Worm (Caenorhabditis elegans): Measurements from ENCODE around the gene mltn-5.

Gene mltn-5

ce11 chrII:13956529-13956928 is 31.5 kb downstream of the mltn-5 start (continued):
- TF ChIP-seq lag-1 (GFP tag; IDR thresholded peaks at IDR 0.05) (no peak), F57C9.4 (tag; optimal IDR thresholded peaks at IDR 0.05) (no peak), D2030.7 (GFP tag; IDR thresholded peaks at IDR 0.05) (no peak), akir-1 (GFP tag; optimal IDR thresholded peaks at IDR 0.05) (no peak), unc-130 (GFP tag; optimal IDR thresholded peaks at IDR 0.05) (no peak), snpc-1.3 (tag; optimal IDR thresholded peaks at IDR 0.05; ENCODE audit: insufficient read depth) (no peak), mes-4 (tag; optimal IDR thresholded peaks at IDR 0.05) (no peak), ztf-25 (GFP tag; IDR thresholded peaks at IDR 0.05) (no peak), B0019.2 (GFP tag; conservative IDR thresholded peaks at IDR 0.05) (no peak), Y79H2A.3 (GFP tag; conservative IDR thresholded peaks at IDR 0.05) (no peak), aptf-2 (GFP tag; conservative IDR thresholded peaks at IDR 0.05) (no peak), dox-1 (GFP tag; IDR thresholded peaks at IDR 0.05) (peak; percentile 62; the same call in 1 of the 2 replicates), ztf-18 (tag; optimal IDR thresholded peaks at IDR 0.05) (no peak), attf-3 (GFP tag; conservative IDR thresholded peaks at IDR 0.05) (no peak), ztf-26 (tag; optimal IDR thresholded peaks at IDR 0.05) (no peak), cebp-1 (GFP tag; IDR thresholded peaks at IDR 0.05) (peak; percentile 40; the same call in 1 of the 2 replicates), cebp-1 (tag; optimal IDR thresholded peaks at IDR 0.05) (peak; percentile 48), Y53G8AR.9 (GFP tag; conservative IDR thresholded peaks at IDR 0.05) (no peak), snpc-4 (GFP tag; optimal IDR thresholded peaks at IDR 0.05) (no peak), snpc-4 (tag; optimal IDR thresholded peaks at IDR 0.05) (no peak), athp-1 (tag; optimal IDR thresholded peaks at IDR 0.05) (no peak), F52B5.7 (tag; optimal IDR thresholded peaks at IDR 0.05) (no peak), lsl-1 (GFP tag; optimal IDR thresholded peaks at IDR 0.05) (no peak), ceh-40 (GFP tag; IDR thresholded peaks at IDR 0.05) (no peak), tbx-9 (tag; optimal IDR thresholded peaks at IDR 0.05; ENCODE audit: borderline replicate concordance) (no peak), nhr-179 (tag; optimal IDR thresholded peaks at IDR 0.05) (no peak), K11D2.4 (GFP tag; IDR thresholded peaks at IDR 0.05) (no peak), C06A6.2 (GFP tag; conservative IDR thresholded peaks at IDR 0.05) (no peak), fkh-3 (tag; optimal IDR thresholded peaks at IDR 0.05) (no peak), Y67H2A.10 (GFP tag; conservative IDR thresholded peaks at IDR 0.05) (no peak), efl-1 (GFP tag; optimal IDR thresholded peaks at IDR 0.05) (no peak), T26A5.8 (tag; optimal IDR thresholded peaks at IDR 0.05) (no peak), hlh-26 (GFP tag; conservative IDR thresholded peaks at IDR 0.05) (no peak), tbp1 (GFP tag; optimal IDR thresholded peaks at IDR 0.05) (peak; percentile 18)

DNA sequence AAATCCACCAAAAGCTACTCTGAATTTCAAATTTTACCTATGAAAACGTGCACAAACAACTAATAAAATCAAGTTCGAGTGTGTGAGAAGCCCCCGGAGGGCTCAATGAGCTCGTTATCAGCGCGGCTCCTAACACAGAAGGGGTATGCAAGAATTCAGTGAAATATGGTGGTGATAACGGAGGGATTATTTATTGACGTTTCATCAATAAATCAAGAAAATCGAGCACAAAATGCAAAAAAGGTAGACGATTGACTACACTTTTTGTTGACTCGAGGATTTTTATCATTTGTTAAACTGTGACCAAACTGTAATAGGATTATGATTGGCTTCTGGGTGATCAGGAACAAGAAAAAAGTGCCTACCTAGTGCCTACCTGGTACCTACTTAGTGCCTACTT is 32.4 kb downstream of the mltn-5 start, which contains the start of gene zip-3:
Gene zip-3 (minus strand): TSS at position 21 of the 400 bp plus-strand sequence.
- no peak for TF ChIP-seq Y56A3A.18 (GFP tag; IDR thresholded peaks at IDR 0.05)
- peak; percentile 64 for TF ChIP-seq nhr-80 (tag; optimal IDR thresholded peaks at IDR 0.05)

ce11 chrII:13958359-13958758 is 33.4 kb downstream of the mltn-5 start:
- TF ChIP-seq ztf-18 (tag; optimal IDR thresholded peaks at IDR 0.05) (peak; percentile 80), die-1 (tag; optimal IDR thresholded peaks at IDR 0.05) (no peak), Y53F4B.3 (GFP tag; IDR thresholded peaks at IDR 0.05) (no peak), nhr-80 (tag; optimal IDR thresholded peaks at IDR 0.05) (peak; percentile 76), bed-1 (GFP tag; IDR thresholded peaks at IDR 0.05) (no peak), hmg-1.2 (GFP tag; IDR thresholded peaks at IDR 0.05) (no peak), rec-8 (tag; optimal IDR thresholded peaks at IDR 0.05) (no peak), cebp-1 (GFP tag; IDR thresholded peaks at IDR 0.05) (no peak), cebp-1 (tag; optimal IDR thresholded peaks at IDR 0.05) (peak; percentile 18), Y56A3A.18 (GFP tag; IDR thresholded peaks at IDR 0.05) (no peak), pha-4 (tag; optimal IDR thresholded peaks at IDR 0.05) (no peak), mcd-1 (GFP tag; IDR thresholded peaks at IDR 0.05) (0 out of 2 replicates have a peak, but pooled peaks have one; percentile 14), Y79H2A.3 (GFP tag; conservative IDR thresholded peaks at IDR 0.05) (no peak)

Measured in whole organism, young adult.